Worm (Caenorhabditis elegans): ENCODE measurements around the gene srj-1.

The srj-1 gene

DNA sequence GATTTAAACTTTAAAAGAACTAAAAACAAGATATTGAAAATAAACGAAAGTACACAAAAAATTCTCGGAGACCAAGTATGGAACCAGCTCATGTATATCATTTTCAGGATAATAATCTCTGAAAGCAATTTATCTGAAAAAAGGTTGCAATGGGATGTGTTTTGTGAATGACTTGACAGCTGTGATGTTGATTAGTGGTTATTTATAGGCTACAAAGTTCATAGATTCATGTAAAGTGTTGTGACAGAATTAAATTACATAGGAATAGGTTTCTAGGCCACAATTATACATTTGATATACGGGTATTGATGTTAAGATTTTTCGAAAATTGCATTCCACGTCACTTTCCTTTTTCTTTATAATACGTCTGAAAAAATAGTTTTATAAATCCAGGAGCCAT, at the start of gene srj-1:
Gene srj-1 (minus strand): TSS at position 101 of the 400 bp plus-strand sequence.
- no peak for TF ChIP-seq fos-1 (tag; optimal IDR thresholded peaks at IDR 0.05)
- no peak for TF ChIP-seq nhr-76 (tag; optimal IDR thresholded peaks at IDR 0.05)
- no peak for TF ChIP-seq nhr-67 (tag; optimal IDR thresholded peaks at IDR 0.05)
- TF ChIP-seq nhr-11 (tag; optimal IDR thresholded peaks at IDR 0.05): peak; percentile 49

DNA sequence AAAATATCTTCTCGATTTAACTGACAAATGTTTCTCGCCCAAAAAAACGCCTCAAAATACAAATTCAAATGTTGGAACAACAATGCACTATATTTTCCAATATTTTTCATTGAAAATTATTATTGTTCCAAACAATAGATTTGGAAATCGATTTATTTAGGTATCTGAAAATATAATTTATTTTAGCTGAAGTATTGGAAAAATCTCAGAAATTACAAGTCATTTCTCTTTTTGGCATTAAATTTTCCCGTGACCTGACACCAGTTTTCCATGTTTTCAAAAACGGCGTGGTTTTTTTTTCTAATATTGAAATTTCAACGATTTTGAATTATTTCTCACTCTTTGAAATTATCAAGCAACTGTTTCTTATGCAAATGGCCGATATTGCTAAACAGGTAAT, 47.9 kb upstream of the srj-1 start, which contains the start of gene spe-17:
Gene spe-17 (plus strand): TSS at position 301 of the 400 bp plus-strand sequence.
- TF ChIP-seq nhr-23 (tag; optimal IDR thresholded peaks at IDR 0.05) (no peak), ama-1 (optimal IDR thresholded peaks at IDR 0.05) (no peak), nhr-77 (tag; optimal IDR thresholded peaks at IDR 0.05) (no peak), ceh-82 (tag; optimal IDR thresholded peaks at IDR 0.05) (no peak), nhr-43 (tag; optimal IDR thresholded peaks at IDR 0.05; ENCODE audit: poor library complexity, severe bottlenecking) (no peak), lsy-12 (tag; optimal IDR thresholded peaks at IDR 0.05) (no peak), nhr-28 (tag; optimal IDR thresholded peaks at IDR 0.05) (no peak), nhr-67 (tag; optimal IDR thresholded peaks at IDR 0.05) (no peak), fkh-2 (tag; optimal IDR thresholded peaks at IDR 0.05) (no peak), jun-1 (tag; optimal IDR thresholded peaks at IDR 0.05) (no peak), ceh-9 (tag; optimal IDR thresholded peaks at IDR 0.05) (no peak), mdl-1 (tag; optimal IDR thresholded peaks at IDR 0.05) (no peak), zag-1 (tag; optimal IDR thresholded peaks at IDR 0.05) (no peak), sea-2 (GFP tag; optimal IDR thresholded peaks at IDR 0.05) (no peak)

DNA sequence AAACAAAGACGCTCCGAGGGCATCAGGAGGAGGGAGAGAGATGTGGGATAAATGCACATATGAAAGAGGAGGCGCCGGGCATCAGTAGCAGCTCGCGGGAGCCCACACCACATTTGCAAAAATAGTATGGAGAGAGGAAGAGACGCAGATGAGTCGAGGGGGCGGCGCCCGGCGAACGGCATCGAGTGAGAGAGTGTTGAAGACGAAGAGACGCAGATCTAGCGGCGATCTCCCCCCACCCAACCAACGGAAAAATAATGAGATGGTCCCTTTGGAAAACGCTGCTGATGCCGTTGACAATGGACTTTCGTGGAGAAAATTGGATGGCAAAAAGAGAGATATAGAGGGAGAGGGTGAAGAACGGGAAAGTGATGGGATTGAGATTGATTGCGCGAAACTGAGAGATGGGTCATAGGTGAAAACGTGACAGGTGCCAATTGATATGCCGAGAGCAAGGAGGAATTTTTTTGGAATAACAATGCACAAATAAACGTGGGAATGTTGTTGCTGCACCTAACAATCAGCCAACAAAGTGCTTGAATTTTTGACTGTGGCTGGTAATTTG, 47.3 kb upstream of the srj-1 start:
- TF ChIP-seq nhr-25 (tag; optimal IDR thresholded peaks at IDR 0.05) (no peak), lin-39 (tag; optimal IDR thresholded peaks at IDR 0.05) (peak; percentile 65), nhr-43 (tag; optimal IDR thresholded peaks at IDR 0.05; ENCODE audit: poor library complexity, severe bottlenecking) (no peak), nhr-11 (tag; optimal IDR thresholded peaks at IDR 0.05) (peak; percentile 9), nfya-1 (tag; optimal IDR thresholded peaks at IDR 0.05; ENCODE audit: insufficient read depth) (peak; percentile 44), unc-62 (GFP tag; optimal IDR thresholded peaks at IDR 0.05) (peak; percentile 61), ceh-82 (tag; optimal IDR thresholded peaks at IDR 0.05) (no peak)

DNA sequence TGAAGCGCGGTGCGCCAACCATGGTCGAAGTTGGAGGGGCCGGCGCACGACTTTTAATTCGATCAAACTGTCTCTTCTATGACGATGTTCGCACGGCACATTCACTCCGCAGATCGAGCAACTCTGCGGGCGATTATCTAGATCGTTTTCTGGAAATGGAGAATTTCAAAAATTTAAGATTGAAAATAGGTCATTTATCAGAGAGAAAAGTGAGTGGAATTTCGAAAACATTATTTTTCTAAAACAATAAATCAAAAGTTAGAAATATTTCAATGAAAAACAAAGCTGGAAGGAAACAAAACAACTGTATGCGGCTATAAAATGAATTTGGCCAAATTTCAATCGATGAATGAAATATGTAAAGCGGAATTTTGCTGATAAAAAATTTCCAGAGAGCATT, 45.6 kb upstream of the srj-1 start, which contains the start of the genes ZK617.26 and unc-22:
Gene ZK617.26 (minus strand): TSS at position 101 of the 400 bp plus-strand sequence.
Gene unc-22 (minus strand): TSS at position 149 of the 400 bp plus-strand sequence.
- TF ChIP-seq skn-1 (tag; optimal IDR thresholded peaks at IDR 0.05): no peak
- no peak for TF ChIP-seq nhr-11 (tag; optimal IDR thresholded peaks at IDR 0.05)
- no peak for TF ChIP-seq nhr-43 (tag; optimal IDR thresholded peaks at IDR 0.05; ENCODE audit: poor library complexity, severe bottlenecking)
- TF ChIP-seq tbx-2 (tag; optimal IDR thresholded peaks at IDR 0.05): no peak
- TF ChIP-seq nhr-67 (tag; optimal IDR thresholded peaks at IDR 0.05): no peak
- no peak for TF ChIP-seq R02D3.7 (tag; optimal IDR thresholded peaks at IDR 0.05)

DNA sequence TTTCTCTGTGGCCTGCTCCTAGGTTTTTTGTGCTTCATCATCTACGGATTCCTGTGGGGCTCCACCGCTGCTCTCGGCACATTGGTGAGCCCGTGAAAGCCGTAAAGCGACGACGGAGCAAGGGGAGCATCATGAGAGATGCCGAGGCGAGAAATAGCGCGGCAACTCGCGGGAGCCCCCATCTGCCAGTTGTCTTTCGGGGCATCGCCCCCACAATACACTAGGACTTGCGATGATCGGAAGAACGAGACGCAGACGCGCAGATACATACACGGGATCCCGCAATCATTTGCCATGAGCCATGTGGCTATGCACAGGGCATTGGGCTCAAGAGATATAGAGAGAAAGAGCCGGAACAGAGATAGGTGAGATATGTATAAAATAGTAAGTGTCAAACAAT, 45.1 kb upstream of the srj-1 start:
- TF ChIP-seq nfya-1 (tag; optimal IDR thresholded peaks at IDR 0.05; ENCODE audit: insufficient read depth) (peak; percentile 23), R02D3.7 (tag; optimal IDR thresholded peaks at IDR 0.05) (no peak)

DNA sequence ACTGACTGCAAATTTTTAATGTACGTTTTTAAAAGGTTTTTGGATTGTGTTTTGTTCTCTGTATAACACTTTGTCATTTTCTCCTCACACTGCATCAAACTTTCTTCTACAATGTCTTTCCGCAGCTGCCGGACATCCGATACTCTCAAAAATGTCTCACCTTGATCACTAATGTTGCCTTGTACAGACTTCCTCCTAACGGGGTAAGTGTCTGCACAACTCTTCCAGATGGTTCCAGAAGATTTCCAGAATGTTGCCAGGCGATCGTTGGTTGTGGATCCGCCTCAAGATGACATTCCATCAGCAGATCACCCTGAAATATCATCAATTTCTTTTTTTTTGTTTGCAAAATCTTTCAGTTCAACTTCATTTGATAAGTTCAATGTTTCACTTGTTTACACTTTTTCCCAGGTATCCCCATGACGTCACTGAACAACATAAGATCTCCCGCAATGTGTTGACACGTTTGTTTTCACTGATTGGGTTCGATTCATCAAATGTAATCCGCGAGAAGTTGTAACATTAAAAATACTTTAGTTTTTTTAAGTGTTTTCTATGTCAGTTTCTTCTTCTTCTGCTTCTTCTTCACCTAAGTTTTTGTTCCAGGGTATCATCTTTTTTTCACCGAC, 43.9 kb upstream of the srj-1 start:
- TF ChIP-seq nhr-25 (tag; optimal IDR thresholded peaks at IDR 0.05) (no peak), aly-2 (tag; optimal IDR thresholded peaks at IDR 0.05) (no peak), nfya-1 (tag; optimal IDR thresholded peaks at IDR 0.05; ENCODE audit: insufficient read depth) (no peak), ztf-11 (tag; optimal IDR thresholded peaks at IDR 0.05) (no peak), lsy-12 (tag; optimal IDR thresholded peaks at IDR 0.05) (no peak), elt-1 (tag; optimal IDR thresholded peaks at IDR 0.05) (no peak), pqm-1 (tag; optimal IDR thresholded peaks at IDR 0.05) (no peak), lin-15B (tag; optimal IDR thresholded peaks at IDR 0.05) (no peak), nhr-67 (tag; optimal IDR thresholded peaks at IDR 0.05) (no peak), nhr-23 (tag; optimal IDR thresholded peaks at IDR 0.05) (no peak), unc-39 (tag; optimal IDR thresholded peaks at IDR 0.05) (no peak), lin-39 (tag; optimal IDR thresholded peaks at IDR 0.05) (no peak), snpc-4 (tag; optimal IDR thresholded peaks at IDR 0.05) (no peak), ceh-82 (tag; optimal IDR thresholded peaks at IDR 0.05) (no peak), tbx-2 (tag; optimal IDR thresholded peaks at IDR 0.05) (no peak), daf-12 (tag; optimal IDR thresholded peaks at IDR 0.05) (no peak), nhr-76 (tag; optimal IDR thresholded peaks at IDR 0.05) (no peak), jun-1 (tag; optimal IDR thresholded peaks at IDR 0.05) (no peak)
